Fruit fly (Drosophila melanogaster) whole organism, embryonic: ENCODE results near the gene Ctr1A.

Experiments
- Ada2b ChIP-seq: fragments of 200-800 bp; sonication (Bioruptor generic); IDR thresholded peaks from 2 replicates; pipeline ENCODE4 v1.3.6; 2022; ENCODE audit warnings: missing biosample characterization, missing genetic modification characterization
- B-H2 ChIP-seq: fragments of 200-800 bp; sonication (Bioruptor generic); optimal IDR thresholded peaks from 2 replicates; lab custom pipeline; 2018; ENCODE audit warnings: missing biosample characterization, mild to moderate bottlenecking, missing genetic modification characterization
- Bgb ChIP-seq: fragments of 200-800 bp; sonication (Bioruptor generic); IDR thresholded peaks from 2 replicates; pipeline ENCODE4 v1.3.6; 2022; ENCODE audit warnings: missing biosample characterization, missing genetic modification characterization; ENCODE audit not compliant: partially characterized antibody
- BtbVII ChIP-seq: fragments of 200-800 bp; sonication (Bioruptor generic); optimal IDR thresholded peaks from 3 replicates; lab custom pipeline; 2017; ENCODE audit warnings: missing biosample characterization, mild to moderate bottlenecking, missing genetic modification characterization
- CG10267 ChIP-seq: fragments of 200-800 bp; sonication (Bioruptor generic); optimal IDR thresholded peaks from 2 replicates; lab custom pipeline; 2018; ENCODE audit warnings: missing biosample characterization, mild to moderate bottlenecking, missing genetic modification characterization, moderate library complexity
- CG10274 ChIP-seq: fragments of 200-800 bp; sonication (Bioruptor generic); optimal IDR thresholded peaks from 3 replicates; lab custom pipeline; 2017; ENCODE audit warnings: missing biosample characterization, mild to moderate bottlenecking, missing genetic modification characterization
- CG10366 ChIP-seq: fragments of 200-800 bp; sonication (Bioruptor generic); IDR thresholded peaks from 2 replicates; pipeline ENCODE4 v1.3.6; 2022; ENCODE audit warnings: missing biosample characterization, missing genetic modification characterization
- CG10431 ChIP-seq: fragments of 200-800 bp; sonication (Bioruptor generic); optimal IDR thresholded peaks from 3 replicates; lab custom pipeline; 2018; ENCODE audit warnings: missing biosample characterization, mild to moderate bottlenecking, missing genetic modification characterization
- CG12744 ChIP-seq: fragments of 200-800 bp; sonication (Bioruptor generic); optimal IDR thresholded peaks from 2 replicates; lab custom pipeline; 2016; ENCODE audit warnings: missing biosample characterization, missing genetic modification characterization
- CG13894 ChIP-seq: fragments of 200-800 bp; sonication (Bioruptor generic); optimal IDR thresholded peaks from 3 replicates; lab custom pipeline; 2018; ENCODE audit warnings: missing biosample characterization, mild to moderate bottlenecking, missing genetic modification characterization, moderate library complexity
- CG14441 ChIP-seq: fragments of 200-800 bp; sonication (Bioruptor generic); IDR thresholded peaks from 2 replicates; pipeline ENCODE4 v1.3.6; 2022; ENCODE audit warnings: missing biosample characterization, missing genetic modification characterization
- CG6654 ChIP-seq: fragments of 200-800 bp; sonication (Bioruptor generic); optimal IDR thresholded peaks from 2 replicates; lab custom pipeline; 2017; ENCODE audit warnings: missing biosample characterization, mild to moderate bottlenecking, missing genetic modification characterization
- CG8765 ChIP-seq: fragments of 200-800 bp; sonication (Bioruptor generic); IDR thresholded peaks from 2 replicates; pipeline ENCODE4 v1.3.6; 2022; ENCODE audit warnings: missing biosample characterization, missing genetic modification characterization
- CG9797 ChIP-seq: fragments of 200-800 bp; sonication (Bioruptor generic); optimal IDR thresholded peaks from 3 replicates; lab custom pipeline; 2018; ENCODE audit warnings: missing biosample characterization, mild to moderate bottlenecking, missing genetic modification characterization
- CG9932 ChIP-seq: fragments of 200-800 bp; sonication (Bioruptor generic); IDR thresholded peaks from 2 replicates; pipeline ENCODE4 v1.3.6; 2022; ENCODE audit warnings: missing biosample characterization, missing genetic modification characterization
- Camta ChIP-seq: fragments of 200-800 bp; sonication (Bioruptor generic); optimal IDR thresholded peaks from 2 replicates; lab custom pipeline; 2016; ENCODE audit warnings: missing biosample characterization, missing genetic modification characterization
- CkIIα-i1 ChIP-seq: fragments of 200-800 bp; sonication (Bioruptor generic); IDR thresholded peaks from 2 replicates; pipeline ENCODE4 v1.3.6; 2022; ENCODE audit warnings: missing biosample characterization, missing genetic modification characterization
- Dip2 ChIP-seq: fragments of 200-800 bp; sonication (Bioruptor generic); IDR thresholded peaks from 2 replicates; pipeline ENCODE4 v1.3.6; 2022; ENCODE audit warnings: missing biosample characterization, missing genetic modification characterization
- Dll ChIP-seq: fragments of 200-800 bp; sonication (Bioruptor generic); IDR thresholded peaks from 4 replicates; pipeline ENCODE4 v1.3.6; 2022; ENCODE audit warnings: missing biosample characterization, missing genetic modification characterization; ENCODE audit not compliant: partially characterized antibody
- E2f2 ChIP-seq: fragments of 200-800 bp; sonication (Bioruptor generic); IDR thresholded peaks from 2 replicates; pipeline ENCODE4 v1.3.6; 2022; ENCODE audit warnings: missing biosample characterization, missing genetic modification characterization
- Hey ChIP-seq: fragments of 200-800 bp; sonication (Bioruptor generic); optimal IDR thresholded peaks from 3 replicates; lab custom pipeline; 2018; ENCODE audit warnings: missing biosample characterization, mild to moderate bottlenecking, missing genetic modification characterization
- HmgD ChIP-seq: fragments of 200-800 bp; sonication (Bioruptor generic); optimal IDR thresholded peaks from 3 replicates; lab custom pipeline; 2016; ENCODE audit warnings: missing biosample characterization, missing genetic modification characterization
- HmgZ ChIP-seq: fragments of 200-800 bp; sonication (Bioruptor generic); optimal IDR thresholded peaks from 2 replicates; lab custom pipeline; 2018; ENCODE audit warnings: missing biosample characterization, mild to moderate bottlenecking, missing genetic modification characterization
- Hr3 ChIP-seq: fragments of 200-800 bp; sonication (Bioruptor generic); optimal IDR thresholded peaks from 3 replicates; lab custom pipeline; 2016; ENCODE audit warnings: missing biosample characterization, missing genetic modification characterization
- MBD-R2 ChIP-seq: fragments of 200-800 bp; sonication (Bioruptor generic); IDR thresholded peaks from 2 replicates; pipeline ENCODE4 v1.3.6; 2022; ENCODE audit warnings: missing biosample characterization, missing genetic modification characterization
- Ravus ChIP-seq: fragments of 200-800 bp; sonication (Bioruptor generic); IDR thresholded peaks from 2 replicates; pipeline ENCODE4 v1.3.6; 2022; ENCODE audit warnings: missing biosample characterization, missing genetic modification characterization
- Scr ChIP-seq: fragments of 200-800 bp; sonication (Bioruptor generic); IDR thresholded peaks from 2 replicates; pipeline ENCODE4 v1.3.6; 2022; ENCODE audit warnings: missing biosample characterization, missing genetic modification characterization; ENCODE audit not compliant: partially characterized antibody
- Sin3A ChIP-seq: fragments of >200 bp; optimal IDR thresholded peaks from 2 replicates; lab custom pipeline; 2018
- Xrp1 ChIP-seq: fragments of 200-800 bp; sonication (Bioruptor generic); IDR thresholded peaks from 2 replicates; pipeline ENCODE4 v1.3.6; 2022; ENCODE audit warnings: missing biosample characterization, missing genetic modification characterization
- abd-A ChIP-seq: fragments of 200-800 bp; sonication (Bioruptor generic); optimal IDR thresholded peaks from 3 replicates; lab custom pipeline; 2019; ENCODE audit warnings: missing biosample characterization, mild to moderate bottlenecking, missing genetic modification characterization, moderate library complexity
- chif ChIP-seq, 2 experiments: fragments of 200-800 bp; sonication (Bioruptor generic); optimal IDR thresholded peaks; 3 replicates each; lab custom pipeline; 2016; ENCODE audit warnings: missing biosample characterization in 2 of 2, missing genetic modification characterization in 2 of 2
- dan ChIP-seq: fragments of 200-800 bp; sonication (Bioruptor generic); IDR thresholded peaks from 2 replicates; pipeline ENCODE4 v1.3.6; 2022; ENCODE audit warnings: missing biosample characterization, missing genetic modification characterization
- eve ChIP-seq, 2 experiments: fragments of >200 bp; optimal IDR thresholded peaks; 2 replicates each; lab custom pipeline; 2017; ENCODE audit warnings: missing biosample characterization in 2 of 2, missing genetic modification characterization in 2 of 2
- fd3F ChIP-seq: fragments of 200-800 bp; sonication (Bioruptor generic); optimal IDR thresholded peaks from 2 replicates; lab custom pipeline; 2018; ENCODE audit warnings: missing biosample characterization, mild to moderate bottlenecking, missing genetic modification characterization, moderate library complexity
- ham ChIP-seq: fragments of 200-800 bp; sonication (Bioruptor generic); IDR thresholded peaks from 2 replicates; pipeline ENCODE4 v1.3.6; 2022; ENCODE audit warnings: missing biosample characterization, missing genetic modification characterization
- hb ChIP-seq: fragments of 200-800 bp; sonication (Bioruptor generic); IDR thresholded peaks from 3 replicates; pipeline ENCODE4 v1.3.6; 2022; ENCODE audit warnings: missing biosample characterization, missing genetic modification characterization; ENCODE audit not compliant: partially characterized antibody
- insv ChIP-seq, 2 experiments: fragments of 200-800 bp; sonication (Bioruptor generic); optimal IDR thresholded peaks; 3 replicates each; lab custom pipeline; 2016 to 2018; ENCODE audit warnings: missing biosample characterization in 2 of 2, missing genetic modification characterization in 2 of 2
- klu ChIP-seq: fragments of 200-800 bp; sonication (Bioruptor generic); IDR thresholded peaks from 2 replicates; pipeline ENCODE4 v1.3.6; 2022; ENCODE audit warnings: missing biosample characterization, missing genetic modification characterization
- kni ChIP-seq: fragments of 200-800 bp; sonication (Bioruptor generic); optimal IDR thresholded peaks from 3 replicates; lab custom pipeline; 2017; ENCODE audit warnings: mild to moderate bottlenecking, missing biosample characterization, missing genetic modification reagents, missing genetic modification characterization
- luna ChIP-seq: fragments of 200-800 bp; sonication (Bioruptor generic); optimal IDR thresholded peaks from 2 replicates; lab custom pipeline; 2016; ENCODE audit warnings: missing biosample characterization, missing genetic modification characterization
- nau ChIP-seq: fragments of 200-800 bp; sonication (Bioruptor generic); optimal IDR thresholded peaks from 3 replicates; lab custom pipeline; 2017; ENCODE audit warnings: missing biosample characterization, mild to moderate bottlenecking, missing genetic modification characterization, missing genetic modification reagents
- pita ChIP-seq: fragments of 200-800 bp; sonication (Bioruptor generic); optimal IDR thresholded peaks from 2 replicates; lab custom pipeline; 2017; ENCODE audit warnings: missing biosample characterization, mild to moderate bottlenecking, missing genetic modification characterization
- pnt ChIP-seq: fragments of 200-800 bp; sonication (Bioruptor generic); optimal IDR thresholded peaks from 3 replicates; lab custom pipeline; 2016; ENCODE audit warnings: missing biosample characterization, missing genetic modification characterization
- rib ChIP-seq: fragments of 200-800 bp; sonication (Bioruptor generic); IDR thresholded peaks from 2 replicates; pipeline ENCODE4 v1.3.6; 2022; ENCODE audit warnings: missing biosample characterization, missing genetic modification characterization
- schlank ChIP-seq: fragments of 200-800 bp; sonication (Bioruptor generic); optimal IDR thresholded peaks from 2 replicates; lab custom pipeline; 2018; ENCODE audit warnings: missing biosample characterization, mild to moderate bottlenecking, missing genetic modification characterization
- slou ChIP-seq: fragments of 200-800 bp; sonication (Bioruptor generic); optimal IDR thresholded peaks from 3 replicates; lab custom pipeline; 2016; ENCODE audit warnings: missing biosample characterization, missing genetic modification characterization
- tin ChIP-seq: fragments of 200-800 bp; sonication (Bioruptor generic); optimal IDR thresholded peaks from 3 replicates; lab custom pipeline; 2016; ENCODE audit warnings: missing biosample characterization, missing genetic modification characterization
- toy ChIP-seq: fragments of 200-800 bp; sonication (Bioruptor generic); IDR thresholded peaks from 2 replicates; pipeline ENCODE4 v1.3.6; 2022; ENCODE audit warnings: missing biosample characterization, missing genetic modification characterization
- tup ChIP-seq: fragments of 200-800 bp; sonication (Bioruptor generic); optimal IDR thresholded peaks from 2 replicates; lab custom pipeline; 2016; ENCODE audit warnings: missing biosample characterization, mild to moderate bottlenecking, missing genetic modification characterization, moderate library complexity
- wek ChIP-seq: fragments of 200-800 bp; sonication (Bioruptor generic); optimal IDR thresholded peaks from 3 replicates; lab custom pipeline; 2018; ENCODE audit warnings: missing biosample characterization, mild to moderate bottlenecking, missing genetic modification characterization, moderate library complexity
- wor ChIP-seq: fragments of 200-800 bp; sonication (Bioruptor generic); IDR thresholded peaks from 2 replicates; pipeline ENCODE4 v1.3.6; 2022; ENCODE audit warnings: missing biosample characterization, missing genetic modification characterization

Gene Ctr1A

dm6 chrX:6706570-6707306 is 45.3 kb downstream of the Ctr1A start (continued):
- TF ChIP-seq luna (no peak), CG8765 (GFP tag; lab: Robert Waterston, UW) (no peak), CkIIα-i1 (GFP tag; lab: Robert Waterston, UW) (no peak), Dip2 (GFP tag; lab: Robert Waterston, UW) (no peak), CG10366 (GFP tag; lab: Robert Waterston, UW) (no peak), abd-A (tag; lab: Kevin White, UChicago) (no peak), CG10431 (GFP tag; lab: Kevin White, UChicago) (no peak), fd3F (GFP tag; lab: Kevin White, UChicago) (no peak), CG14441 (peak; percentile 41), ham (no peak), chif (GFP tag; optimal IDR thresholded peaks at IDR 0.05; lab: Kevin White, UChicago) (no peak), rib (GFP tag; lab: Robert Waterston, UW) (no peak), dan (GFP tag; lab: Robert Waterston, UW) (no peak), slou (GFP tag; lab: Kevin White, UChicago) (no peak), HmgD (GFP tag; lab: Kevin White, UChicago) (no peak), CG6654 (no peak), schlank (tag; lab: Kevin White, UChicago) (no peak), tup (GFP tag; lab: Kevin White, UChicago) (no peak), CG9932 (GFP tag; lab: Robert Waterston, UW) (no peak), Sin3A (lab: Kevin White, UChicago) (no peak), Bgb (GFP tag; lab: Robert Waterston, UW) (no peak), CG10267 (tag; lab: Kevin White, UChicago) (no peak), nau (GFP tag; lab: Kevin White, UChicago) (no peak), Hr3 (GFP tag; lab: Kevin White, UChicago) (no peak), CG10274 (GFP tag; lab: Kevin White, UChicago) (no peak), wor (no peak), E2f2 (GFP tag; lab: Robert Waterston, UW) (no peak), wek (GFP tag; lab: Kevin White, UChicago) (no peak), CG9797 (no peak), BtbVII (GFP tag; lab: Kevin White, UChicago) (no peak), HmgZ (tag; lab: Kevin White, UChicago) (no peak), klu (GFP tag; lab: Robert Waterston, UW) (no peak), tin (GFP tag; lab: Kevin White, UChicago) (no peak), eve (GFP tag; optimal IDR thresholded peaks at IDR 0.05; lab: Kevin White, UChicago) (no peak), toy (GFP tag; lab: Robert Waterston, UW) (no peak), kni (GFP tag; lab: Kevin White, UChicago) (peak; percentile 39), pita (GFP tag; lab: Kevin White, UChicago) (no peak), Scr (GFP tag; lab: Robert Waterston, UW) (no peak), Hey (no peak), insv (GFP tag; optimal IDR thresholded peaks at IDR 0.05; lab: Kevin White, UChicago) (no peak), Dll (GFP tag; lab: Robert Waterston, UW) (no peak), pnt (GFP tag; lab: Kevin White, UChicago) (no peak), Ravus (no peak), Xrp1 (GFP tag; lab: Robert Waterston, UW) (no peak), hb (GFP tag; lab: Robert Waterston, UW) (no peak), MBD-R2 (GFP tag; lab: Robert Waterston, UW) (no peak), CG13894 (tag; lab: Kevin White, UChicago) (peak; percentile 52), Ada2b (GFP tag; lab: Robert Waterston, UW) (no peak), CG12744 (GFP tag; lab: Kevin White, UChicago) (no peak), Camta (no peak), B-H2 (GFP tag; lab: Kevin White, UChicago) (no peak)
